Fruit fly (Drosophila melanogaster): ENCODE measurements around the gene Glyp.

Glyp gene

DNA sequence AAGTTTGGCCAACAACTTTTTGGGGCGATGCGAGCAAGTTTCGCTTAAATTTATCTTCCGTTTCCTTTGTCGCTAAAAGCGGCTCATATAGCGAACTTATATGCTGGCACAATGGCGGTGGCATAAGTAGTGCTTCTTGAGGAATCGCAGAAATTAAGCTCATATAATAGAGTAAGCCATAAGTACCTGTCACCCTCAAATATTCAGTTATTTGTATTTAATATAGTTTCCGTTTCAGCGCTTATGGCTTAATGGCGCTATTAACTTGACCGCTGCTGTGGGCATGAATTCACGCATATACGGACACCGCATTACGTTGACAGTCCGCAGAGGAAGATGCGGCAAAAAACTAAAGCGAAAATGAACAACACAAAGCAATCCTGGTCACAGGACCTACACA lies 40.4 kb upstream of the Glyp start (continued):
- TF ChIP-seq Eip74EF (GFP tag; optimal IDR thresholded peaks at IDR 0.05) (no peak), CG9932 (GFP tag; IDR thresholded peaks at IDR 0.05) (peak; percentile 17; the same call in 1 of the 2 replicates), Dad (GFP tag; optimal IDR thresholded peaks at IDR 0.05) (no peak), Mad (GFP tag; optimal IDR thresholded peaks at IDR 0.05) (no peak), gem (tag; optimal IDR thresholded peaks at IDR 0.05) (peak; percentile 23), CG3847 (GFP tag; IDR thresholded peaks at IDR 0.05) (no peak), Sox102F (GFP tag; optimal IDR thresholded peaks at IDR 0.05) (no peak), CG11504 (tag; optimal IDR thresholded peaks at IDR 0.05) (peak; percentile 13), Jarid2 (GFP tag; optimal IDR thresholded peaks at IDR 0.05) (no peak), danr (GFP tag; IDR thresholded peaks at IDR 0.05) (no peak), pfk (GFP tag; optimal IDR thresholded peaks at IDR 0.05) (no peak), CG1603 (tag; optimal IDR thresholded peaks at IDR 0.05) (peak; percentile 25), B-H2 (GFP tag; optimal IDR thresholded peaks at IDR 0.05) (no peak), HLHmδ (GFP tag; optimal IDR thresholded peaks at IDR 0.05) (no peak), sim (GFP tag; IDR thresholded peaks at IDR 0.05) (no peak), CG12155 (GFP tag; optimal IDR thresholded peaks at IDR 0.05) (no peak), Aef1 (GFP tag; IDR thresholded peaks at IDR 0.05) (no peak), D (optimal IDR thresholded peaks at IDR 0.05) (no peak), D (GFP tag; optimal IDR thresholded peaks at IDR 0.05) (no peak), CG4820 (GFP tag; optimal IDR thresholded peaks at IDR 0.05) (no peak), CG11247 (GFP tag; IDR thresholded peaks at IDR 0.05) (no peak), CG2120 (GFP tag; optimal IDR thresholded peaks at IDR 0.05) (no peak), CG6254 (GFP tag; optimal IDR thresholded peaks at IDR 0.05) (no peak), CG1529 (GFP tag; optimal IDR thresholded peaks at IDR 0.05) (no peak), sens (GFP tag) (no peak), CG16815 (GFP tag; optimal IDR thresholded peaks at IDR 0.05) (no peak), usp (GFP tag; optimal IDR thresholded peaks at IDR 0.05) (no peak), nerfin-1 (tag; optimal IDR thresholded peaks at IDR 0.05) (no peak), Oli (tag; optimal IDR thresholded peaks at IDR 0.05) (no peak), Hr78 (GFP tag; optimal IDR thresholded peaks at IDR 0.05) (no peak), CG6272 (GFP tag; IDR thresholded peaks at IDR 0.05) (no peak), H2.0 (GFP tag; IDR thresholded peaks at IDR 0.05) (no peak), CG17385 (GFP tag; optimal IDR thresholded peaks at IDR 0.05) (no peak), CG5245 (GFP tag; optimal IDR thresholded peaks at IDR 0.05) (no peak), CG12769 (tag; optimal IDR thresholded peaks at IDR 0.05) (no peak), prd (optimal IDR thresholded peaks at IDR 0.05) (no peak), prd (GFP tag; IDR thresholded peaks at IDR 0.05) (peak; percentile 27; the same call in 1 of the 3 replicates), Dip2 (GFP tag; IDR thresholded peaks at IDR 0.05) (no peak), Ets97D (GFP tag; optimal IDR thresholded peaks at IDR 0.05) (no peak), CG17912 (GFP tag; optimal IDR thresholded peaks at IDR 0.05) (no peak), cato (GFP tag; optimal IDR thresholded peaks at IDR 0.05; ENCODE audit: borderline replicate concordance) (no peak), Dbx (GFP tag; IDR thresholded peaks at IDR 0.05) (no peak), repo (GFP tag; optimal IDR thresholded peaks at IDR 0.05) (no peak), klu (GFP tag; IDR thresholded peaks at IDR 0.05) (no peak), sima (GFP tag; optimal IDR thresholded peaks at IDR 0.05) (no peak), rib (GFP tag; IDR thresholded peaks at IDR 0.05) (no peak), Max (GFP tag; optimal IDR thresholded peaks at IDR 0.05) (no peak), bbx (GFP tag; IDR thresholded peaks at IDR 0.05; ENCODE audit: partially characterized antibody) (no peak), Xrp1 (GFP tag; IDR thresholded peaks at IDR 0.05) (peak; percentile 34; the same call in 1 of the 2 replicates), Dll (GFP tag; IDR thresholded peaks at IDR 0.05; ENCODE audit: partially characterized antibody) (no peak), Awh (GFP tag; IDR thresholded peaks at IDR 0.05) (no peak), cg (GFP tag; optimal IDR thresholded peaks at IDR 0.05) (no peak)
